Worm (Caenorhabditis elegans): Measurements from ENCODE around the gene scl-17.

The scl-17 gene

ce11 chrII:1482419-1482818 is 37.4 kb downstream of the scl-17 start:
- TF ChIP-seq nhr-12 (tag; optimal IDR thresholded peaks at IDR 0.05) (no peak), nfya-1 (tag; optimal IDR thresholded peaks at IDR 0.05; ENCODE audit: insufficient read depth) (no peak), ztf-11 (tag; optimal IDR thresholded peaks at IDR 0.05) (no peak), skn-1 (tag; optimal IDR thresholded peaks at IDR 0.05) (no peak), unc-62 (GFP tag; optimal IDR thresholded peaks at IDR 0.05) (no peak), mml-1 (tag; optimal IDR thresholded peaks at IDR 0.05) (no peak), fkh-2 (tag; optimal IDR thresholded peaks at IDR 0.05) (no peak), elt-1 (tag; optimal IDR thresholded peaks at IDR 0.05) (no peak), ceh-28 (tag; optimal IDR thresholded peaks at IDR 0.05) (no peak)

- TF ChIP-seq zag-1 (tag; optimal IDR thresholded peaks at IDR 0.05) (no peak), nhr-23 (tag; optimal IDR thresholded peaks at IDR 0.05) (no peak), fos-1 (tag; optimal IDR thresholded peaks at IDR 0.05) (no peak), mdl-1 (tag; optimal IDR thresholded peaks at IDR 0.05) (no peak), nhr-77 (tag; optimal IDR thresholded peaks at IDR 0.05) (no peak), eor-1 (tag; optimal IDR thresholded peaks at IDR 0.05) (no peak), nhr-76 (tag; optimal IDR thresholded peaks at IDR 0.05) (no peak), daf-12 (tag; optimal IDR thresholded peaks at IDR 0.05) (no peak), ama-1 (optimal IDR thresholded peaks at IDR 0.05) (no peak), pha-4 (tag; optimal IDR thresholded peaks at IDR 0.05) (no peak), aly-2 (tag; optimal IDR thresholded peaks at IDR 0.05) (no peak), elt-1 (tag; optimal IDR thresholded peaks at IDR 0.05) (no peak), nhr-43 (tag; optimal IDR thresholded peaks at IDR 0.05; ENCODE audit: poor library complexity, severe bottlenecking) (no peak), ztf-11 (tag; optimal IDR thresholded peaks at IDR 0.05) (no peak), egl-5 (tag; optimal IDR thresholded peaks at IDR 0.05) (no peak)
Observed at ce11 chrII:1490813-1491212, 45.8 kb downstream of the scl-17 start.

All from whole organism, L3 larva.